Fruit fly (Drosophila melanogaster) whole organism: ENCODE results near the gene Past1.

Experiments
- CG8478 ChIP-seq: fragments of >200 bp; optimal IDR thresholded peaks from 2 replicates; lab custom pipeline; 2018; ENCODE audit warnings: inconsistent platforms
- Dll ChIP-seq: fragments of >200 bp; optimal IDR thresholded peaks from 2 replicates; lab custom pipeline; 2017
- EcR ChIP-seq, 2 experiments: fragments of >200 bp; optimal IDR thresholded peaks; 2 replicates each; lab custom pipeline; 2017; ENCODE audit warnings: missing biosample characterization in 2 of 2, missing genetic modification characterization in 2 of 2, missing genetic modification reagents in 2 of 2
- pan ChIP-seq: fragments of >200 bp; optimal IDR thresholded peaks from 2 replicates; lab custom pipeline; 2017
- psq ChIP-seq: fragments of >200 bp; optimal IDR thresholded peaks from 2 replicates; lab custom pipeline; 2017
- usp ChIP-seq: fragments of >200 bp; optimal IDR thresholded peaks from 2 replicates; lab custom pipeline; 2017; ENCODE audit warnings: missing biosample characterization, missing genetic modification characterization, mixed read lengths

The Past1 gene

dm6 chr3R:12717588-12718535, 20.7 kb downstream of the Past1 start:
- no peak for TF ChIP-seq psq (lab: Kevin White, UChicago)
- TF ChIP-seq usp (GFP tag; lab: Kevin White, UChicago), result no peak

DNA sequence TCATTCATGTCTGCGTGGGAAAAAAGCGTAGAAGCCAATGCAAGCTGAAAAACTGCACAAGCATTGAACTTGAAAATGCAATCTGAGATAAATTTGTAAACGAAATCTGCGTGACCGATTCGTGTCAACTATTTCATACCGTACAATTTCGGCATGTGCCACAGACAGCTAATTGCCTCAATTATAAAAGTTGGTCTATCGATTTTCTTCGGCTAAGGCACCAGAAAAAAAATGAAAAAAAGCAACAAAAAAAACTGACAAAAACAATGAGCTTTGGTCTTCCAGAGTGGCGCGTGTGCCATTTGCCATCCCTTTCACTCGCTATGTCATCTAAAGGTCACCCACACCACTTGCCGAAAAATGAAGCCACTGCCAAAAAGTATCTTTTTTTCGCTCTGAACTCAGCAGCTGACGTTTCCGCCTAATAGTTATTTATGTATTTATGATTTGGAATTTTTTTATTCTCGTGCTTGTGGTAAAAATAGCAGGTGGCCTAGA, 21.5 kb downstream of the Past1 start:
- no peak for TF ChIP-seq EcR (GFP tag; optimal IDR thresholded peaks at IDR 0.05; lab: Kevin White, UChicago)

dm6 chr3R:12719627-12720343, 22.7 kb downstream of the Past1 start:
- no peak for TF ChIP-seq pan (lab: Kevin White, UChicago)
- no peak for TF ChIP-seq psq (lab: Kevin White, UChicago)
- no peak for TF ChIP-seq EcR (GFP tag; optimal IDR thresholded peaks at IDR 0.05; lab: Kevin White, UChicago)
- no peak for TF ChIP-seq Dll (lab: Kevin White, UChicago)
- no peak for TF ChIP-seq CG8478 (lab: Kevin White, UChicago)

DNA sequence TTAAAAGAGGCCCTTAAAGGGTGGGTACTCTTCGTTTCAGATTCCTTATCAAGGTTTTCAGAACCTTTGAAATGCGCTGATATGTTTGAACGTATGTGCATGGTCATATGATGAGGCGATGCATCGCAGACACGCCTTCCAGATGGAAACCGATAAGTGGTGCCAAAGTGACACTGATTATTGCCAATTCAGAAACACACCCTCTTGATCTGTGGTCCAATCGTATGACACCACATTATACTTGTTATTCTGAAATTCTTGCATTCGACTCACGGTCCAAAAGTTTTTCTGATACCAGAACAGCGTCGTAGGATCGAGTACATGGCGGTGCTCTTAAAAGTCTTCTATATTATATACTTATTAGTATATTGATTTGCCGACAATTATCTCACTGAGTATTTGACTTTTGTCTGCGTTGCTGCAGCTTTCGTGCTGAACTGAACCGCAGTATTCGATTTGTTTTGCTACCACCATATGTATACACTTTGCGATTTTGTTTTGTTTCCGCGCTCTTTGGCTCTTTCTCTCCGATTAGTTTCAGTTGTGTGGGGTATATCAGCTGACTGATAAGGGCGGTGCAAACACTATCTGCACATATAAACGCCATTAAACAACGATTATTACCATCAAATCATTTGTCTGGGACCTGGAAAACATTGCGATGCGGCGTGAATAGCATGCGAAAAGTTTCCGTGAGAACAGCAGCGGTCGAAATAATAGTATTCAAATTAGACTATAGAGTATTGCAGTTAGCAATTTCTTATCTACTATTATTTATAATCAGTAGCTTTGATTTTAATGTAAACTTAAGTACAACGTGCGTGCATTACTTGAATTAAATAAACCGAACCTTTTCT, 23.4 kb downstream of the Past1 start:
- TF ChIP-seq pan (lab: Kevin White, UChicago) (no peak), psq (lab: Kevin White, UChicago) (no peak), CG8478 (lab: Kevin White, UChicago) (no peak), usp (GFP tag; lab: Kevin White, UChicago) (no peak), Dll (lab: Kevin White, UChicago) (no peak), EcR (GFP tag; optimal IDR thresholded peaks at IDR 0.05; lab: Kevin White, UChicago) (no peak)

DNA sequence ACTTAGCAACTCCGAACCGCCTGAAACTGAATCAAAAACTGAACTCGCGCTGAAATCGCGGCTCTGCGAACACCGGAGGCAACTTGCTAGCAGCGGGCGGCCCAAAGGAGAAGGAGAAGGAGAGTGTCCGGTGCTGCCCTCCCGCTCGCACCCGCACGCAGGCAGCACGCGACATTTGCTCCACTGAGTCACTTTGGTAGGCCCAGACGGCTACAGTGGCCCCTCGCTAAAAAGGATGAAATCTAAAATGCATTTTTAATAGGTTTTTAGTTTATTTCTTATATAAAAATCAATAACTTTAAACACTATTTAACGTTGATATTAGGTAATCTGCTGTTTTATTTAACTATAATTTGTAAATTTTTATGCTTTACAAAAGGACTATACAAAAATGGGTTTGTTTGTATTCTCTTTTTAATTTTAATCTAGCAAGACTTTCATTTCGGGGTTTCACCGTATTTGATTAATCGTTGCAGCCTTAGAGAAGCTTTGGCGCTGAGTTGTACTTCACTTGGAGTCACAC, 25.3 kb downstream of the Past1 start, which contains the start of gene Men:
TSS of gene Men (minus strand) at position 51 of the 523 bp plus-strand sequence.
- TF ChIP-seq pan (lab: Kevin White, UChicago) (no peak), EcR (GFP tag; optimal IDR thresholded peaks at IDR 0.05; lab: Kevin White, UChicago) (no peak), usp (GFP tag; lab: Kevin White, UChicago) (no peak), Dll (lab: Kevin White, UChicago) (no peak), CG8478 (lab: Kevin White, UChicago) (no peak), psq (lab: Kevin White, UChicago) (no peak)

DNA sequence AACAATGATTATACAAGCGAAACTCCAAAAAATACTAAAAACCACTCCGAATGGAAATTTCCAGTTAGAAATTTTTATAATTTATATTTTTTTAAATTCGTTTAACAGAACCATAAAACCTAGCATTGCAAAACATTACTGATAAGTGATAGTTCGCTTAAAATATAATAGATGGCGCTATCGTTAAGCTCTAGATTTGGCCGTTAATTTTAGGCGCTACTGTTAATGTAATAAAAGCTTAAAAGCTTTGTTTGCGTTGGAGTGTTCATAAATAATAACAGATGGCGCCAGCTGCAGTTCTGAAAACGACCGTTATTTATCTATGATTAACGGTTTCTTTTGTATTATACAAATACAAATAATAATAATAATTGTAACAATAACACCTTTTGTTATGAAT, 26.6 kb downstream of the Past1 start:
- no peak for TF ChIP-seq psq (lab: Kevin White, UChicago)
- no peak for TF ChIP-seq usp (GFP tag; lab: Kevin White, UChicago)
- no peak for TF ChIP-seq EcR (GFP tag; optimal IDR thresholded peaks at IDR 0.05; lab: Kevin White, UChicago)
- no peak for TF ChIP-seq Dll (lab: Kevin White, UChicago)
- TF ChIP-seq CG8478 (lab: Kevin White, UChicago), result no peak
- TF ChIP-seq pan (lab: Kevin White, UChicago), result no peak

dm6 chr3R:12727944-12728649, 31.0 kb downstream of the Past1 start:
- TF ChIP-seq psq (lab: Kevin White, UChicago) (no peak), EcR (GFP tag; optimal IDR thresholded peaks at IDR 0.05; lab: Kevin White, UChicago) (no peak), CG8478 (lab: Kevin White, UChicago) (no peak), pan (lab: Kevin White, UChicago) (no peak), usp (GFP tag; lab: Kevin White, UChicago) (no peak), Dll (lab: Kevin White, UChicago) (no peak)

dm6 chr3R:12739247-12739646, 42.1 kb downstream of the Past1 start, which contains the start of gene Ugt37A2:
Ugt37A2 (plus strand) TSS chr3R:12739642.
- TF ChIP-seq usp (GFP tag; lab: Kevin White, UChicago) (no peak), psq (lab: Kevin White, UChicago) (no peak), CG8478 (lab: Kevin White, UChicago) (no peak), pan (lab: Kevin White, UChicago) (no peak), Dll (lab: Kevin White, UChicago) (no peak), EcR (GFP tag; optimal IDR thresholded peaks at IDR 0.05; lab: Kevin White, UChicago) (no peak)

DNA sequence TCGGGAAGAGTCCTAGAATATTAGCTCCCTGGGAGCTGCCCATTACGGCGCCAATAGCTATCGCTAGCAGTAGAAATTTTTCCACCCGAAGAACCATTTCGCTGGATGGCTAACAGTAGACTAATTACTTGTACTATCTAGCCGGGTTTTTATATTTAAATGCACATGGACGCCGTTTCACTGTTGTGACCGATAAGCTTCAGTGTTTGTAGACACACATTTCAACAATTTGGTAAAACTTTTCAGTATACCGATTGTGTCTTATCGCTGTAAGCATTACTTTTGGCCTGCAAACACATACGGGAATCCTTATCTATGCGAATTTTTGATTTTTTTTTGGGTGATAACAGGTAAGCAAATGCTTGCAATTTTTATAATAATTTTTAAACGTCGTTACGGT, 46.5 kb downstream of the Past1 start, which contains the start of gene Ugt37A3:
TSS of gene Ugt37A3 (minus strand) at position 101 of the 400 bp plus-strand sequence.
- no peak for TF ChIP-seq Dll (lab: Kevin White, UChicago)
- no peak for TF ChIP-seq usp (GFP tag; lab: Kevin White, UChicago)
- no peak for TF ChIP-seq pan (lab: Kevin White, UChicago)
- no peak for TF ChIP-seq EcR (GFP tag; optimal IDR thresholded peaks at IDR 0.05; lab: Kevin White, UChicago)
- TF ChIP-seq psq (lab: Kevin White, UChicago), result no peak
- TF ChIP-seq CG8478 (lab: Kevin White, UChicago), result no peak

DNA sequence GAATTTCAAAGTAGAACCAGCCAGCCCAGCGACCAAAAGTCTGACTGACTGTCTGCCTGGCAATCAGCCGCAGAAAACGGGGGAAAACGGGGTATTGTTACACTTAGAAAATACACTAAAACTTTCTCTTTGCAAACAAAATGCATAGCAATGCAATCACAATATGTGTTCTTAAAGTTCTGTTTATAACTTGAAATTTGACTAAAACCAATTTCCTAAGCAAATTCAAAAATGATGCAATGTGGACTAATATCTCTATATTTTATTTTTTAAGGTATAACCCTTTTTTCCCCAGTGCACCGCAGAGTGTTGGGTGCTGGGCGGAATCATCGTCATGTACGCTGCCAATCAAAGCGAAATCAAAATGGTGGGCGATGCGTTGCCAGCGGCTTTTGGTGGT, 53.9 kb downstream of the Past1 start:
- no peak for TF ChIP-seq CG8478 (lab: Kevin White, UChicago)
- no peak for TF ChIP-seq pan (lab: Kevin White, UChicago)
- no peak for TF ChIP-seq usp (GFP tag; lab: Kevin White, UChicago)
- no peak for TF ChIP-seq EcR (GFP tag; optimal IDR thresholded peaks at IDR 0.05; lab: Kevin White, UChicago)
- TF ChIP-seq Dll (lab: Kevin White, UChicago), result no peak
- no peak for TF ChIP-seq psq (lab: Kevin White, UChicago)
